Worm (Caenorhabditis elegans) whole organism, young adult: ENCODE results near the gene rad-51.

ENCODE experiments used
- B0019.2 ChIP-seq: fragments of 200-800 bp; sonication (Bioruptor generic); conservative IDR thresholded peaks from 2 replicates; pipeline ENCODE4 v1.3.6; 2022; ENCODE audit warnings: missing genetic modification reagents, missing genetic modification characterization, missing compliant biosample characterization
- D2030.7 ChIP-seq: fragments of 200-800 bp; sonication (Bioruptor generic); IDR thresholded peaks from 2 replicates; pipeline ENCODE4 v1.3.6; 2022; ENCODE audit warnings: missing genetic modification reagents, missing genetic modification characterization, missing compliant biosample characterization
- F10E7.11 ChIP-seq: sonication (generic microtip); optimal IDR thresholded peaks from 2 replicates; lab custom pipeline; 2017; ENCODE audit warnings: mild to moderate bottlenecking, missing genetic modification characterization, moderate library complexity, missing compliant biosample characterization
- F23B12.7 ChIP-seq: sonication (generic microtip); optimal IDR thresholded peaks from 2 replicates; lab custom pipeline; 2017; ENCODE audit warnings: missing genetic modification characterization, mild to moderate bottlenecking, missing compliant biosample characterization, antibody characterized with exemption, moderate library complexity; ENCODE audit not compliant: insufficient read depth
- F33H1.4 ChIP-seq: fragments of 200-800 bp; sonication (Bioruptor generic); IDR thresholded peaks from 2 replicates; pipeline ENCODE4 v1.3.6; 2022; ENCODE audit warnings: missing genetic modification reagents, missing genetic modification characterization, missing compliant biosample characterization
- F37B4.10 ChIP-seq: fragments of 200-800 bp; sonication (Bioruptor generic); IDR thresholded peaks from 2 replicates; pipeline ENCODE4 v1.3.6; 2022; ENCODE audit warnings: missing genetic modification characterization, missing compliant biosample characterization
- F39B2.1 ChIP-seq: fragments of 200-800 bp; sonication (Bioruptor generic); IDR thresholded peaks from 2 replicates; pipeline ENCODE4 v1.3.6; 2022; ENCODE audit warnings: missing genetic modification reagents, missing genetic modification characterization, missing compliant biosample characterization
- F52B5.7 ChIP-seq: sonication (generic microtip); optimal IDR thresholded peaks from 2 replicates; lab custom pipeline; 2016; ENCODE audit warnings: mild to moderate bottlenecking, missing genetic modification characterization, missing compliant biosample characterization
- F55B11.4 ChIP-seq: sonication (generic microtip); optimal IDR thresholded peaks from 2 replicates; lab custom pipeline; 2016; ENCODE audit warnings: missing compliant biosample characterization, missing genetic modification characterization, borderline replicate concordance; ENCODE audit not compliant: insufficient read depth
- F57C9.4 ChIP-seq: sonication (generic microtip); optimal IDR thresholded peaks from 2 replicates; lab custom pipeline; 2017; ENCODE audit warnings: mild to moderate bottlenecking, missing genetic modification characterization, missing compliant biosample characterization
- Y53F4B.3 ChIP-seq: fragments of 200-800 bp; sonication (Bioruptor generic); IDR thresholded peaks from 2 replicates; pipeline ENCODE4 v1.3.6; 2022; ENCODE audit warnings: missing genetic modification reagents, missing genetic modification characterization, missing compliant biosample characterization
- Y53G8AR.9 ChIP-seq: fragments of 200-800 bp; sonication (Bioruptor generic); conservative IDR thresholded peaks from 2 replicates; pipeline ENCODE4 v1.3.6; 2022; ENCODE audit warnings: missing genetic modification reagents, missing genetic modification characterization, missing compliant biosample characterization
- Y56A3A.18 ChIP-seq: fragments of 200-800 bp; sonication (Bioruptor generic); IDR thresholded peaks from 2 replicates; pipeline ENCODE4 v1.3.6; 2022; ENCODE audit warnings: missing genetic modification reagents, missing genetic modification characterization, missing compliant biosample characterization
- Y79H2A.3 ChIP-seq: fragments of 200-800 bp; sonication (Bioruptor generic); conservative IDR thresholded peaks from 2 replicates; pipeline ENCODE4 v1.3.6; 2022; ENCODE audit warnings: missing genetic modification reagents, missing genetic modification characterization, missing compliant biosample characterization
- Y95B8A.8 ChIP-seq: fragments of 200-800 bp; sonication (Bioruptor generic); IDR thresholded peaks from 2 replicates; pipeline ENCODE4 v1.3.6; 2022; ENCODE audit warnings: missing genetic modification reagents, missing genetic modification characterization, missing compliant biosample characterization
- ama-1 ChIP-seq, 3 experiments: fragments of 150-350 bp in 1 of 3; sonication (generic microtip) in 2 of 3; optimal IDR thresholded peaks; 2 replicates each; lab custom pipeline; 2014 to 2018; ENCODE audit warnings: missing biosample characterization in 2 of 3, missing genetic modification characterization in 2 of 3, missing genetic modification reagents in 2 of 3
- aptf-2 ChIP-seq: fragments of 200-800 bp; sonication (Bioruptor generic); conservative IDR thresholded peaks from 2 replicates; pipeline ENCODE4 v1.3.6; 2022; ENCODE audit warnings: missing genetic modification reagents, missing genetic modification characterization, missing compliant biosample characterization
- aptf-3 ChIP-seq: fragments of 200-800 bp; sonication (Bioruptor generic); IDR thresholded peaks from 2 replicates; pipeline ENCODE4 v1.3.6; 2022; ENCODE audit warnings: missing genetic modification characterization, missing compliant biosample characterization
- attf-6 ChIP-seq: fragments of 200-800 bp; sonication (Bioruptor generic); IDR thresholded peaks from 2 replicates; pipeline ENCODE4 v1.3.6; 2022; ENCODE audit warnings: missing genetic modification reagents, missing genetic modification characterization, missing compliant biosample characterization
- bed-1 ChIP-seq: fragments of 200-800 bp; sonication (Bioruptor generic); IDR thresholded peaks from 2 replicates; pipeline ENCODE4 v1.3.6; 2022; ENCODE audit warnings: missing genetic modification reagents, missing genetic modification characterization, missing compliant biosample characterization
- cebp-1 ChIP-seq, 2 experiments: fragments of 200-800 bp in 1 of 2; sonication (Bioruptor generic) in 1 of 2; sonication (generic microtip) in 1 of 2; IDR thresholded peaks in 1 of 2; optimal IDR thresholded peaks in 1 of 2; 2 replicates each; pipeline versions ENCODE4 v1.3.6 to Lab custom; 2017 to 2022; ENCODE audit warnings: missing compliant biosample characterization in 2 of 2, missing genetic modification characterization in 2 of 2, mild to moderate bottlenecking in 1 of 2, missing genetic modification reagents in 1 of 2, moderate library complexity in 1 of 2
- cebp-2 ChIP-seq: fragments of 200-800 bp; sonication (Bioruptor generic); IDR thresholded peaks from 2 replicates; pipeline ENCODE4 v1.3.6; 2022; ENCODE audit warnings: missing genetic modification characterization, missing compliant biosample characterization
- dox-1 ChIP-seq: fragments of 200-800 bp; sonication (Bioruptor generic); IDR thresholded peaks from 2 replicates; pipeline ENCODE4 v1.3.6; 2022; ENCODE audit warnings: missing genetic modification reagents, missing genetic modification characterization, missing compliant biosample characterization
- egl-18 ChIP-seq: fragments of 200-800 bp; sonication (Bioruptor generic); IDR thresholded peaks from 2 replicates; pipeline ENCODE4 v1.3.6; 2022; ENCODE audit warnings: missing genetic modification reagents, missing genetic modification characterization, missing compliant biosample characterization
- egrh-3 ChIP-seq: fragments of 200-800 bp; sonication (Bioruptor generic); IDR thresholded peaks from 2 replicates; pipeline ENCODE4 v1.3.6; 2022; ENCODE audit warnings: missing genetic modification reagents, missing genetic modification characterization, missing compliant biosample characterization
- ekl-4 ChIP-seq: fragments of 200-800 bp; sonication (Bioruptor generic); IDR thresholded peaks from 2 replicates; pipeline ENCODE4 v1.3.6; 2022; ENCODE audit warnings: missing genetic modification reagents, missing genetic modification characterization, missing compliant biosample characterization
- gei-17 ChIP-seq: fragments of 200-800 bp; sonication (Bioruptor generic); optimal IDR thresholded peaks from 2 replicates; lab custom pipeline; 2018; ENCODE audit warnings: mild to moderate bottlenecking, missing genetic modification characterization, missing compliant biosample characterization
- lag-1 ChIP-seq: fragments of 200-800 bp; sonication (Bioruptor generic); IDR thresholded peaks from 2 replicates; pipeline ENCODE4 v1.3.6; 2022; ENCODE audit warnings: missing genetic modification reagents, missing genetic modification characterization, missing compliant biosample characterization
- let-526 ChIP-seq: fragments of 200-800 bp; sonication (Bioruptor generic); IDR thresholded peaks from 2 replicates; pipeline ENCODE4 v1.3.6; 2022; ENCODE audit warnings: missing genetic modification reagents, missing genetic modification characterization, missing compliant biosample characterization
- let-607 ChIP-seq, 2 experiments: fragments of 200-800 bp in 1 of 2; sonication (Bioruptor generic) in 1 of 2; sonication (generic microtip) in 1 of 2; optimal IDR thresholded peaks; 2 replicates each; lab custom pipeline; 2016 to 2018; ENCODE audit warnings: mild to moderate bottlenecking in 2 of 2, missing compliant biosample characterization in 2 of 2, missing genetic modification characterization in 2 of 2, moderate library complexity in 2 of 2, missing genotype in 1 of 2
- madf-6 ChIP-seq: fragments of 200-800 bp; sonication (Bioruptor generic); IDR thresholded peaks from 2 replicates; pipeline ENCODE4 v1.3.6; 2022; ENCODE audit warnings: missing genetic modification reagents, missing genetic modification characterization, missing compliant biosample characterization
- nfya-1 ChIP-seq: sonication (generic microtip); optimal IDR thresholded peaks from 2 replicates; lab custom pipeline; 2017; ENCODE audit warnings: antibody characterized with exemption, missing compliant biosample characterization, missing genetic modification characterization, borderline replicate concordance; ENCODE audit not compliant: insufficient read depth
- nfyb-1 ChIP-seq: fragments of 200-800 bp; sonication (Bioruptor generic); IDR thresholded peaks from 2 replicates; pipeline ENCODE4 v1.3.6; 2022; ENCODE audit warnings: missing genetic modification reagents, missing genetic modification characterization, missing compliant biosample characterization
- nhr-80 ChIP-seq: sonication (generic microtip); optimal IDR thresholded peaks from 2 replicates; lab custom pipeline; 2016; ENCODE audit warnings: missing genetic modification characterization, missing compliant biosample characterization
- pbrm-1 ChIP-seq: fragments of 200-800 bp; sonication (Bioruptor generic); IDR thresholded peaks from 2 replicates; pipeline ENCODE4 v1.3.6; 2022; ENCODE audit warnings: missing genetic modification reagents, missing genetic modification characterization, missing compliant biosample characterization
- pha-4 ChIP-seq: fragments of 150-350 bp; sonication (generic microtip); optimal IDR thresholded peaks from 2 replicates; lab custom pipeline; 2014; ENCODE audit warnings: missing biosample characterization, missing genetic modification reagents, missing genetic modification characterization
- rcor-1 ChIP-seq: fragments of 200-800 bp; sonication (Bioruptor generic); IDR thresholded peaks from 2 replicates; pipeline ENCODE4 v1.3.6; 2022; ENCODE audit warnings: missing genetic modification reagents, missing genetic modification characterization, missing compliant biosample characterization
- repo-1 ChIP-seq: sonication (generic microtip); optimal IDR thresholded peaks from 2 replicates; lab custom pipeline; 2017; ENCODE audit warnings: mild to moderate bottlenecking, missing genetic modification characterization, missing compliant biosample characterization
- zim-3 ChIP-seq: sonication (generic microtip); optimal IDR thresholded peaks from 2 replicates; lab custom pipeline; 2017; ENCODE audit warnings: mild to moderate bottlenecking, missing genetic modification characterization, moderate library complexity, missing compliant biosample characterization
- ztf-3 ChIP-seq: fragments of 200-800 bp; sonication (Bioruptor generic); optimal IDR thresholded peaks from 2 replicates; lab custom pipeline; 2018; ENCODE audit warnings: mild to moderate bottlenecking, missing genetic modification characterization, missing compliant biosample characterization

Gene rad-51

DNA sequence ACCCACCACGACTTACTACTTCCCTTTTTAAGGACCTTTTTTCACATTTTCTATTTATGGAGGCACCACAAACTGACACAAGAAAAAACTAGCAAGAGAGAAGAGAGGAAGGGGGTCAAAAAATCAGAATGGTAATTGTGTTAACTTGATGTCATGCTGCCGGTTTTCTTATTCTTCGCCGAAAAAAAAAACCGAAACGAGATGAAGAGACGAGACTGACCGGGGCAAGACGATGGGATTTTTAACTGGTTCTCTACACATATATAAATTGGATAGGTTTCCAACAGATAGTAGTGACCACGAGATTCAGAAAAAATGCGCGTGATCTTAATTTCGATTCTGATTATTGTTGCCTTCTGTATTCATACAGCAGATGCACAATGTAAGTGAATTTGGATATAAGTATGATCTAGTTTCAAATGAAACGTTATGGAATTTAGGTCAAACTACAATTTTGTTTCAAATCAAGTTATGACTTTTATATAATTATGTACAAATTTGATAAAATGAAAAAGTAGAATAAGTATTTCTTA lies 10.2 kb downstream of the rad-51 start, which contains the start of gene Y43C5A.3:
Gene Y43C5A.3, plus strand, starts transcription at position 256 of the 533 bp plus-strand sequence.
- no peak for TF ChIP-seq gei-17 (GFP tag; lab: Kevin White, UChicago)
- TF ChIP-seq Y79H2A.3 (GFP tag; lab: Robert Waterston, UW), result no peak
- no peak for TF ChIP-seq zim-3 (tag; lab: Kevin White, UChicago)
- no peak for TF ChIP-seq F33H1.4 (GFP tag; lab: Robert Waterston, UW)
- TF ChIP-seq aptf-2 (GFP tag; lab: Robert Waterston, UW), result no peak
- no peak for TF ChIP-seq F10E7.11
- no peak for TF ChIP-seq Y56A3A.18 (GFP tag; lab: Robert Waterston, UW)
- no peak for TF ChIP-seq Y53F4B.3 (GFP tag; lab: Robert Waterston, UW)
- TF ChIP-seq F39B2.1 (GFP tag; lab: Robert Waterston, UW), result no peak
- TF ChIP-seq nfya-1 (tag; lab: Kevin White, UChicago), result no peak
- no peak for TF ChIP-seq ztf-3 (GFP tag; lab: Kevin White, UChicago)
- TF ChIP-seq bed-1 (GFP tag; lab: Robert Waterston, UW), result no peak
- no peak for TF ChIP-seq let-526 (GFP tag; lab: Robert Waterston, UW)
- no peak for TF ChIP-seq rcor-1 (GFP tag; lab: Robert Waterston, UW)
- no peak for TF ChIP-seq nfyb-1
- TF ChIP-seq attf-6 (GFP tag; lab: Robert Waterston, UW), result no peak
- TF ChIP-seq F23B12.7 (tag; lab: Kevin White, UChicago), result no peak
- TF ChIP-seq Y53G8AR.9, result no peak
- TF ChIP-seq repo-1 (tag; lab: Kevin White, UChicago), result no peak
- TF ChIP-seq, all 124 proteins: peak for 0

DNA sequence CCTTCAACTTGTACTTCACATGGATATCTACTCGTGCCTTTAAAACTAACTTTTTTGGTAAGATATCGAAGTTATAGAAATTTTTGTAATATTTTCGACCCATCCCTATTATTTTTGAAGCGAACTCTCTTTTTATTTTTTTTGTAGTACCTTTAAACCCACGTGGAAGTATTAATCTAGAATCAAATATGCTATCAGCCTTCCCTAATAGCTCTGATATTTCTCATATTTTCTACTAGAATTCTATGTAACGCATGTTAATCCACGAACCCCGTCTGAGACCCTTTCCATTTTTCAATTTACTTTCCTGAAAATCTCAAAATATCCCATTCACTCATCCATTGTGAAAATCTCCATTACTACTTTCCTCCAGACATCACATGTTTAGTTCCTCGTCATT lies 10.7 kb downstream of the rad-51 start:
- no peak for TF ChIP-seq pha-4
- TF ChIP-seq ama-1 (optimal IDR thresholded peaks at IDR 0.05; lab: Kevin White, UChicago), result no peak
- TF ChIP-seq ama-1 (GFP tag; optimal IDR thresholded peaks at IDR 0.05; lab: Kevin White, UChicago), result no peak
- TF ChIP-seq cebp-2 (GFP tag; lab: Robert Waterston, UW), result no peak
- no peak for TF ChIP-seq F55B11.4 (tag; lab: Kevin White, UChicago)
- TF ChIP-seq ekl-4 (GFP tag; lab: Robert Waterston, UW), result no peak
- no peak for TF ChIP-seq F52B5.7 (tag; lab: Kevin White, UChicago)
- TF ChIP-seq cebp-1 (GFP tag; IDR thresholded peaks at IDR 0.05; lab: Robert Waterston, UW), result no peak
- no peak for TF ChIP-seq cebp-1 (tag; optimal IDR thresholded peaks at IDR 0.05; lab: Kevin White, UChicago)
- TF ChIP-seq F57C9.4 (tag; lab: Kevin White, UChicago), result no peak

ce11 chrIV:10269137-10269933 lies 14.7 kb downstream of the rad-51 start, which contains the start of the genes nspd-7 and Y43C5A.2:
TSS of gene nspd-7 (minus strand) at chrIV:10269187.
TSS of gene Y43C5A.2 (plus strand) at chrIV:10269883.
- TF ChIP-seq let-607 (tag; optimal IDR thresholded peaks at IDR 0.05; lab: Kevin White, UChicago), result no peak
- peak; percentile 43 for TF ChIP-seq nhr-80 (tag; lab: Kevin White, UChicago)

DNA sequence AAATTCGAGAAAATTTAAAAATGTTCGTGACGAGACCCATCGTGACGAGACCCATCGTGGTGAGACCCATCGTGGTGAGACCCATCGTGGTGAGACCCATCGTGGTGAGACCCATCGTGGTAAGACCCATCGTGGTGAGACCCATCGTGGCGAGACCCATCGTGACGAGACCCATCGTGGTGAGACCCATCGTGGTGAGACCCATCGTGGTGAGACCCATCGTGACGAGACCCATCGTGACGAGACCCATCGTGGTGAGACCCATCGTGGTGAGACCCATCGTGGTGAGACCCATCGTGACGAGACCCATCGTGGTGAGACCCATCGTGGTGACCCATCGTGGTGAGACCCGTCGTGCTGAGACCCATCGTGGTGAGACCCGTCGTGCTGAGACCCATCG lies 21.2 kb downstream of the rad-51 start:
- TF ChIP-seq F33H1.4 (GFP tag; lab: Robert Waterston, UW) (peak; percentile 63), F37B4.10 (GFP tag; lab: Robert Waterston, UW) (0 out of 2 replicates have a peak, but pooled peaks have one; percentile 85), madf-6 (0 out of 2 replicates have a peak, but pooled peaks have one; percentile 33), D2030.7 (GFP tag; lab: Robert Waterston, UW) (0 out of 2 replicates have a peak, but pooled peaks have one; percentile 37), B0019.2 (GFP tag; lab: Robert Waterston, UW) (peak; percentile 4; the same call in 1 of the 2 replicates), pbrm-1 (GFP tag; lab: Robert Waterston, UW) (peak; percentile 52; the same call in 1 of the 2 replicates), lag-1 (0 out of 2 replicates have a peak, but pooled peaks have one; percentile 8), egl-18 (GFP tag; lab: Robert Waterston, UW) (0 out of 2 replicates have a peak, but pooled peaks have one; percentile 15), Y95B8A.8 (GFP tag; lab: Robert Waterston, UW) (0 out of 2 replicates have a peak, but pooled peaks have one; percentile 59), dox-1 (GFP tag; lab: Robert Waterston, UW) (0 out of 2 replicates have a peak, but pooled peaks have one; percentile 40), aptf-3 (0 out of 2 replicates have a peak, but pooled peaks have one; percentile 36), egrh-3 (peak; percentile 83)
